Worm (Caenorhabditis elegans) whole organism, L4/young adult: Measurements from ENCODE around the gene allo-1.
"Not testable (repeated sequence)": the region's sequence is repeated elsewhere in the genome, so short reads cannot be mapped to it uniquely, and the experiment has no call there.

Experiments
- W03F9.2 ChIP-seq: fragments of 150-350 bp; optimal IDR thresholded peaks from 2 replicates; lab custom pipeline; 2014; ENCODE audit warnings: missing biosample characterization, missing genetic modification characterization
- dao-5 ChIP-seq: sonication (generic microtip); optimal IDR thresholded peaks from 2 replicates; lab custom pipeline; 2016; ENCODE audit warnings: missing genotype, missing genetic modification characterization, moderate library complexity, missing compliant biosample characterization
- him-1 ChIP-seq: sonication (generic microtip); optimal IDR thresholded peaks from 2 replicates; lab custom pipeline; 2016; ENCODE audit warnings: missing genotype, missing genetic modification reagents, missing genetic modification characterization, missing compliant biosample characterization

Gene allo-1

DNA sequence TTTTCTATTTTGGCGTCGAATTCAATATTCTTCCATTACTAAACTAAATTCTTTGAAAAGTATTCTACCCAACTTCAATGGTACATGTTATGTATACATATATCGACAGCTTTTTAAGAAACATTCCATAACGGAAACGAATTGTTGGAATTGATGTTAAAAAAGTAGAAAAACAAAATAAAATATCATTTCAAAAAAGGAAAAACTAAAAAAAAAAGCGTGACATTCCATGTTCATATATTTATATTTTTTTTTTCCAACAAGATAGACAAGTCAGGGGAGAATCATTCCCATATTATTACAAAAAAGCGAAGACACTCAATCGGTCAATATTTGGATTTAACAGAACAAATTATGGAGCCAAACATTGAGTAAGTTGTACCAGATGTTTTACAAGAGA, 8.3 kb upstream of the allo-1 start, which contains the start of gene R102.10:
Gene R102.10, plus strand, starts transcription at position 301 of the 400 bp plus-strand sequence.
- no peak for TF ChIP-seq W03F9.2
- TF ChIP-seq him-1 (tag; lab: Kevin White, UChicago) = no peak
- no peak for TF ChIP-seq dao-5 (tag; lab: Kevin White, UChicago)

DNA sequence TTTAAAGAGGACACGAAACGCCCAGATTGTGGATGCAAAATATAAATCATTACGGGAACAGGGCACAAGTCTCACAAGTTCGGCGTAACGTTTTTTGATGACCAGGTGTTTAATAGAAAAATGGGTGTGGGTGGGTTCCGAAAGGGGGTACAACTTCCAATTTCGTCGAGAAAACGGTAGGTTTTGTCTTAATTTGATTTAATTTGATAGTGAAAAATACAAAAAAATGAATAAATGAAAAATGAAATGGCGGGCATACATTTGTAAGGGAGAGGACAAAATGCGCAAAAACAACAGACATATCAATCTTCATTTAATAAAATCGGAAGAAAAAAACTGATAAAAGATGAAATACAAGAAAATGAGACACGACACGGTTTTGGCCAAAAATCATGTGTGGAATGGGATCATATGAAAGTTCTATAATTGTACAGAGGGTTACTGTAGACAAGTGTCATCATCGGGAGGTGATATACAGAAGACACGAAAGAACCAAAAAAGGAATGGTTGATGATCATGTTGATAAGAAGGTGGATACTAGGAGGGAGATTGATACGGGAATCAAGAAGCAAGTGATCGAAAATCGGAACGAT, 5.1 kb upstream of the allo-1 start:
- TF ChIP-seq W03F9.2 (no peak), dao-5 (tag; lab: Kevin White, UChicago) (no peak)

DNA sequence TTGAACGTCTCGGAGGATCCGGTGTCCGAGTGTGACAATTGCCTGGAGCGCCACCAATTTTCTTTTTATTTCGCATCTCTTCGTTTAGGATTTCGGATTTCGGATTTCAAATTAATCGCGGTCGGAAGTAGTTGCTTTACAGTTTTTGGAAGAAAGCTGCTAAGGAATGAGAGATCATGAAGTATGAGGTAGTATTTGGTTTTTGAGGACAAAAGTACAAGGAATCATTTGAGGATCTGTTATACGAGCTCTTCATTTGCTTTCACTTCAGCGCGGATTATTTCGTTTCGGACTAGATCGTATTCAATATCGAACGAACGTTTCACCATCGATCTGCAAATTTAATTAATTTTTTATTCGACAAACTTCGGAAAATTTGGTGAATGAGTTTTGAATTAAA, 2.8 kb upstream of the allo-1 start, which contains the start of gene R102.11:
Gene R102.11, minus strand, starts transcription at position 101 of the 400 bp plus-strand sequence.
- TF ChIP-seq dao-5 (tag; lab: Kevin White, UChicago) (no peak), him-1 (tag; lab: Kevin White, UChicago) (no peak), W03F9.2 (no peak)

DNA sequence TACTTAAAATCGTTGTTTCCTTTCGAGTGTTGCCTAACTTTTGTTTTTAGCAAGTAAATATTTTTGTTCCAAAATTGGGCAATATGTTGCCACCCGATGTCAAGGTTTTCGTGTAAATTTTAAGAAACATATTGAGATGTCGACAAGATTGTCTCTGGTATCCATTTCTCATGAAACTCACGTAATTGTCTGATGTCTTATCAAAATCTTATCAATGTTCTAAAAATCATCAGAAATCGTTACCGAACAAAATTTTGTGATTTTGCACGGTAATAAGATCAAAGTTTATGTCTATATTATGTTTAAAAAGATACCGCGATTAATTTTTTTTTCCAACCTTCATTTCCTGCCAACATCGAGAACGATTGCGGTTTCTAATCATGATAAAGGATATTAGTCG, 2.1 kb upstream of the allo-1 start:
- no peak for TF ChIP-seq dao-5 (tag; lab: Kevin White, UChicago)
- TF ChIP-seq him-1 (tag; lab: Kevin White, UChicago) = no peak
- TF ChIP-seq W03F9.2 = no peak

DNA sequence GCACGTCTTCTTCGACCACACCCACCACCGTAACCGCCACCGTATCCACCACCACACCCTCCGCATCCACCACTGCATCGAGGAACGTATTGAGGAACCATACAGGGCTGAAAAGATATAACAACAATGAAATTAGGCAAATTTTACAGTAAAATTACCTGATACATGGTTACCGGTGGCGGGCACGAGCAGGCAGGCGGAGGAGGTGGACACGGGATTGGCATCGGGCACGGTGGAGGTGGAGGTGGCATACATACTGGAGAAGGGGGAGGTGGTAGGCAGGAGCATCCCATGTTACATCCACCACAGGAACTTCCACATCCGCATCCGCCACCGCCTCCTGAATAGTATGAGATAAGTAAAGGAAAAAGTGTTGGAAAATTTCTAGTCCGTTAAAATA, 1.6 kb upstream of the allo-1 start:
- no peak for TF ChIP-seq dao-5 (tag; lab: Kevin White, UChicago)
- TF ChIP-seq him-1 (tag; lab: Kevin White, UChicago) = no peak
- no peak for TF ChIP-seq W03F9.2

ce11 chrIV:10695203-10695602, 1.7 kb downstream of the allo-1 start, which contains the start of gene R102.4:
Gene R102.4, minus strand, starts transcription at chrIV:10695303.
- no peak for TF ChIP-seq W03F9.2
- TF ChIP-seq him-1 (tag; lab: Kevin White, UChicago) = no peak
- no peak for TF ChIP-seq dao-5 (tag; lab: Kevin White, UChicago)

- no peak for TF ChIP-seq dao-5 (tag; lab: Kevin White, UChicago)
- no peak for TF ChIP-seq him-1 (tag; lab: Kevin White, UChicago)
- no peak for TF ChIP-seq W03F9.2
Observed at ce11 chrIV:10690139-10690538, 6.7 kb downstream of the allo-1 start, which contains the start of gene R102.8. Gene R102.8, minus strand, starts transcription at chrIV:10690239.

- TF ChIP-seq W03F9.2 = no peak
- TF ChIP-seq dao-5 (tag; lab: Kevin White, UChicago) = no peak
- TF ChIP-seq him-1 (tag; lab: Kevin White, UChicago) = no peak
Observed at ce11 chrIV:10688972-10689567, 7.8 kb downstream of the allo-1 start, which contains the start of gene R102.3. Gene R102.3, plus strand, starts transcription at chrIV:10689517.

DNA sequence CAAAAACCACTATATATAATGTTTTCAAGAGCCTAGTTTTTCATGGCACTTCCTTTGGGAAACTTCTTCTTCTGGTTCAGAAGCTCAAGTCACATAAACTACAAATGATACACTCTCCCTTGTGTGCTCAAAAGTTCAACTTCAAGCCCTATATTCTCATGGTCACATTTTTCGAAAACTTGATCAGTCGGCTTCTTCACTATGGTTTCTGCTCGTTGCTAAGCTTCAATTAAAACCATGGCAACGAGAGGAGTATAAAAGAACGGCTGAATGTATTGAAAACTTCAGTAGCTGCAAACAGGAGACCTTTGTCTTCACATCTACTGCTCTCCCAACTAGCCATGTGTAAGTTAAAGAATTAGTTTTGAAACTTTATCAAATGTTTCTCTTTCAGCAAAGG, 9.6 kb downstream of the allo-1 start, which contains the start of gene R102.2:
Gene R102.2, plus strand, starts transcription at position 301 of the 400 bp plus-strand sequence.
- not testable (repeated sequence) for TF ChIP-seq him-1 (tag; lab: Kevin White, UChicago); W03F9.2; dao-5 (tag; lab: Kevin White, UChicago)

DNA sequence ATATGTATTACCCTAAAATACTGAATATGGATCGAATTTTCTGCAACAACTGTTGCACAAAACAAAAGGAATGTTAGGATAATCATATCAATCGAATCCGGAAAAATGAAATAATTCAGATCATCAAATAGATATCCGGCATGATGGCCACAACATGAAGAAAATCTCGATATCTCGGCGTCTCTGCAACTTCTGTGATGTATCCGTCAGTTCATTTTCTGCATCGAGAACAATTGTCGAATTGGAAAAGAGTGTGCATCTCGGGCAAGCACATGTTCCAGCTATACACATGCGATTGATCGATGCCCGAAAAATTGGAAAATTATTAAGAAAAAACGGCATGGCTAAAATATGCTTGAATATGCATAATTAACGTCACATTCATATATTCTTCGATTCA, 11.1 kb downstream of the allo-1 start, which contains the start of the genes K08C7.6 and R102.1:
Gene K08C7.6, minus strand, starts transcription at position 101 of the 400 bp plus-strand sequence.
Gene R102.1, plus strand, starts transcription at position 291 of the 400 bp plus-strand sequence.
- no peak for TF ChIP-seq W03F9.2
- TF ChIP-seq dao-5 (tag; lab: Kevin White, UChicago) = no peak
- no peak for TF ChIP-seq him-1 (tag; lab: Kevin White, UChicago)

ce11 chrIV:10682155-10682749, 14.6 kb downstream of the allo-1 start, which contains the start of gene fmo-2:
Gene fmo-2, plus strand, starts transcription at chrIV:10682524.
- TF ChIP-seq him-1 (tag; lab: Kevin White, UChicago) (no peak), W03F9.2 (no peak), dao-5 (tag; lab: Kevin White, UChicago) (no peak)

- TF ChIP-seq W03F9.2 (no peak), him-1 (tag; lab: Kevin White, UChicago) (no peak), dao-5 (tag; lab: Kevin White, UChicago) (no peak)
Observed at ce11 chrIV:10680379-10680778, 16.5 kb downstream of the allo-1 start, which contains the start of gene K08C7.4. Gene K08C7.4, minus strand, starts transcription at chrIV:10680479.

ce11 chrIV:10668561-10668960, 28.3 kb downstream of the allo-1 start:
- TF ChIP-seq dao-5 (tag; lab: Kevin White, UChicago) (no peak), W03F9.2 (no peak), him-1 (tag; lab: Kevin White, UChicago) (no peak)

DNA sequence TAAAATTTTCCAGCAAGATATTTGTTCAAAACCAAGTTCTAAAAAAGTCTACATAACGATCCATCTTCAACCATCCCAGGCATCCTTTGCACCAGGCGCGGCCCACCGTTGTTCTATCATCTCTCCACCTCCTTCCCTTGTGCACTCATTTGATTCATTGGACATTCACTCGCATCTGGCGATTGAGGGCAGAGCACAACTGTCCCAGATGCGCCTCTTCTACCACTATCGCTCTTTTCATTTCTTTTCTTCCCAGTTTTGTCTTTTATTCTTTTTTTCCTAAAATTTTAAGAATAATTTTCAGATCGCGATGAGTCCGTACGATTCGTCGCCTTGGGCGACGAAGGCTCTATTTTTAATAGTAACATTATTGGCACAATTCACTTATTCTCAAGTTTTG, 30.3 kb downstream of the allo-1 start, which contains the start of gene epi-1:
Gene epi-1, plus strand, starts transcription at position 301 of the 400 bp plus-strand sequence.
- no peak for TF ChIP-seq dao-5 (tag; lab: Kevin White, UChicago)
- no peak for TF ChIP-seq W03F9.2
- no peak for TF ChIP-seq him-1 (tag; lab: Kevin White, UChicago)
